Fruit fly (Drosophila melanogaster) whole organism: ENCODE results near the gene ImpL2.

Source experiments
- CG8478 ChIP-seq: fragments of >200 bp; optimal IDR thresholded peaks from 2 replicates; lab custom pipeline; 2018; ENCODE audit warnings: inconsistent platforms
- Dll ChIP-seq: fragments of >200 bp; optimal IDR thresholded peaks from 2 replicates; lab custom pipeline; 2017
- EcR ChIP-seq, 2 experiments: fragments of >200 bp; optimal IDR thresholded peaks; 2 replicates each; lab custom pipeline; 2017; ENCODE audit warnings: missing biosample characterization in 2 of 2, missing genetic modification characterization in 2 of 2, missing genetic modification reagents in 2 of 2
- pan ChIP-seq: fragments of >200 bp; optimal IDR thresholded peaks from 2 replicates; lab custom pipeline; 2017
- psq ChIP-seq: fragments of >200 bp; optimal IDR thresholded peaks from 2 replicates; lab custom pipeline; 2017
- usp ChIP-seq: fragments of >200 bp; optimal IDR thresholded peaks from 2 replicates; lab custom pipeline; 2017; ENCODE audit warnings: missing biosample characterization, missing genetic modification characterization, mixed read lengths

DNA sequence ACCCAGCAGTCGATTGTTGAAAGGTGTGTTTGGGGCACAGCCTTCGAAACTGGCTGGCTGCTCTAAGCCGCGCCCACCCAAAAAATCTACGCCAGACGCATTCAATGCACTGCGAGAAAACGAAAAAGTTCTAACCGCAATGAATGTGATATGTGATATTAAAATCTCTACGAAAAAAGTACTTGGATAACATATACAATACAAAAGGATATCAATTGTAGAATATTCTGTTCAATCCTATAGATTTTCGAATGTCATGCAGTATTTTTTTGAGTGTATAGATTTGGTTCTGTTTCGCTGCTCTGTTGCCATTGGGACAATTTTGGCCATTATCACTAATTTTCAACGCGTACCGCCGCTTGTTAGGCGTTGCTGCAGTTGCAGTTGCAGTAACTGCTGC lies 26.2 kb downstream of the ImpL2 start:
- TF ChIP-seq Dll (lab: Kevin White, UChicago) (no peak), pan (no peak), EcR (GFP tag; optimal IDR thresholded peaks at IDR 0.05; lab: Kevin White, UChicago) (no peak), psq (no peak), CG8478 (lab: Kevin White, UChicago) (no peak), usp (GFP tag; lab: Kevin White, UChicago) (no peak)
